Fruit fly (Drosophila melanogaster) whole organism, embryonic: Measurements from ENCODE around the gene Men.
A peak's percentile ranks its signal among the peaks of the same experiment; 100 is the strongest.

Source experiments
- Awh ChIP-seq: fragments of 200-800 bp; sonication (Bioruptor generic); IDR thresholded peaks from 2 replicates; pipeline ENCODE4, ENCODE4 v1.3.6; 2022; ENCODE audit warnings: missing biosample characterization, missing genetic modification characterization
- B-H2 ChIP-seq: fragments of 200-800 bp; sonication (Bioruptor generic); optimal IDR thresholded peaks from 2 replicates; lab custom pipeline; 2018; ENCODE audit warnings: missing biosample characterization, mild to moderate bottlenecking, missing genetic modification characterization
- Blimp-1 ChIP-seq: fragments of 200-800 bp; sonication (Bioruptor generic); optimal IDR thresholded peaks from 3 replicates; lab custom pipeline; 2018; ENCODE audit warnings: missing biosample characterization, missing genetic modification characterization, mild to moderate bottlenecking, moderate library complexity, missing genetic modification reagents
- C15 ChIP-seq: fragments of 200-800 bp; sonication (Bioruptor generic); IDR thresholded peaks from 3 replicates; pipeline ENCODE4 v1.3.6; 2022; ENCODE audit warnings: missing biosample characterization, missing genetic modification characterization
- CG10462 ChIP-seq: fragments of 200-800 bp; sonication (Bioruptor generic); optimal IDR thresholded peaks from 2 replicates; lab custom pipeline; 2016; ENCODE audit warnings: missing biosample characterization, missing genetic modification characterization
- CG10543 ChIP-seq: fragments of 200-800 bp; sonication (Bioruptor generic); optimal IDR thresholded peaks from 3 replicates; lab custom pipeline; 2017; ENCODE audit warnings: missing biosample characterization, mild to moderate bottlenecking, missing genetic modification characterization, moderate library complexity
- CG12155 ChIP-seq: fragments of 200-800 bp; sonication (Bioruptor generic); optimal IDR thresholded peaks from 3 replicates; lab custom pipeline; 2016; ENCODE audit warnings: missing biosample characterization, missing genetic modification characterization
- CG12219 ChIP-seq: fragments of 200-800 bp; sonication (Bioruptor generic); optimal IDR thresholded peaks from 3 replicates; lab custom pipeline; 2018; ENCODE audit warnings: missing biosample characterization, mild to moderate bottlenecking, missing genetic modification characterization
- CG14014 ChIP-seq: fragments of 200-800 bp; sonication (Bioruptor generic); IDR thresholded peaks from 2 replicates; pipeline ENCODE4 v1.3.6; 2022; ENCODE audit warnings: missing biosample characterization, missing genetic modification characterization
- CG1602 ChIP-seq: fragments of 200-800 bp; sonication (Bioruptor generic); optimal IDR thresholded peaks from 3 replicates; lab custom pipeline; 2016; ENCODE audit warnings: missing biosample characterization, missing genetic modification characterization
- CG16863 ChIP-seq: fragments of 200-800 bp; sonication (Bioruptor generic); optimal IDR thresholded peaks from 3 replicates; lab custom pipeline; 2016; ENCODE audit warnings: missing biosample characterization, missing genetic modification characterization
- CG30431 ChIP-seq: fragments of 200-800 bp; sonication (Bioruptor generic); optimal IDR thresholded peaks from 2 replicates; lab custom pipeline; 2017; ENCODE audit warnings: missing biosample characterization, missing genetic modification characterization
- CG32767 ChIP-seq: fragments of 200-800 bp; sonication (Bioruptor generic); IDR thresholded peaks from 2 replicates; pipeline ENCODE4 v1.3.6; 2022; ENCODE audit warnings: missing biosample characterization, missing genetic modification characterization
- CG34376 ChIP-seq: fragments of 200-800 bp; sonication (Bioruptor generic); optimal IDR thresholded peaks from 2 replicates; lab custom pipeline; 2018; ENCODE audit warnings: missing biosample characterization, mild to moderate bottlenecking, missing genetic modification characterization
- CG4820 ChIP-seq: fragments of 200-800 bp; sonication (Bioruptor generic); optimal IDR thresholded peaks from 3 replicates; lab custom pipeline; 2016; ENCODE audit warnings: missing biosample characterization, missing genetic modification characterization
- H15 ChIP-seq: fragments of 200-800 bp; sonication (Bioruptor generic); IDR thresholded peaks from 3 replicates; pipeline ENCODE4 v1.3.6; 2022; ENCODE audit warnings: missing biosample characterization, missing genetic modification characterization
- Hr51 ChIP-seq, 2 experiments: fragments of 200-800 bp; sonication (Bioruptor generic); optimal IDR thresholded peaks; 2 replicates in 1 of 2; 3 replicates in 1 of 2; lab custom pipeline; 2016 to 2018; ENCODE audit warnings: missing biosample characterization in 2 of 2, missing genetic modification characterization in 2 of 2, mild to moderate bottlenecking in 1 of 2, moderate library complexity in 1 of 2
- Opbp ChIP-seq: fragments of 200-800 bp; sonication (Bioruptor generic); IDR thresholded peaks from 3 replicates; pipeline ENCODE4 v1.3.6; 2022; ENCODE audit warnings: missing biosample characterization, missing genetic modification characterization; ENCODE audit not compliant: partially characterized antibody
- ap ChIP-seq: fragments of 200-800 bp; sonication (Bioruptor generic); IDR thresholded peaks from 2 replicates; pipeline ENCODE4 v1.3.6; 2022; ENCODE audit warnings: missing biosample characterization, missing genetic modification characterization
- bsh ChIP-seq, 2 experiments: fragments of 200-800 bp; sonication (Bioruptor generic); optimal IDR thresholded peaks; 2 replicates each; lab custom pipeline; 2017 to 2018; ENCODE audit warnings: mild to moderate bottlenecking in 2 of 2, missing biosample characterization in 2 of 2, missing genetic modification characterization in 2 of 2, moderate library complexity in 1 of 2
- dm ChIP-seq: fragments of 200-800 bp; sonication (Bioruptor generic); optimal IDR thresholded peaks from 3 replicates; lab custom pipeline; 2016; ENCODE audit warnings: missing biosample characterization, missing genetic modification characterization
- dysf ChIP-seq: fragments of 200-800 bp; sonication (Bioruptor generic); IDR thresholded peaks from 3 replicates; pipeline ENCODE4 v1.3.6; 2022; ENCODE audit warnings: missing biosample characterization, missing genetic modification characterization
- grau ChIP-seq: fragments of 200-800 bp; optimal IDR thresholded peaks from 3 replicates; lab custom pipeline; 2019; ENCODE audit warnings: missing biosample characterization, mild to moderate bottlenecking, missing genetic modification characterization, moderate library complexity
- kni ChIP-seq: fragments of 200-800 bp; sonication (Bioruptor generic); optimal IDR thresholded peaks from 3 replicates; lab custom pipeline; 2017; ENCODE audit warnings: mild to moderate bottlenecking, missing biosample characterization, missing genetic modification reagents, missing genetic modification characterization
- lab ChIP-seq: fragments of 200-800 bp; sonication (Bioruptor generic); optimal IDR thresholded peaks from 3 replicates; lab custom pipeline; 2017; ENCODE audit warnings: missing biosample characterization, missing genetic modification characterization, mild to moderate bottlenecking, moderate library complexity, missing genetic modification reagents
- nmo ChIP-seq: fragments of 200-800 bp; sonication (Bioruptor generic); optimal IDR thresholded peaks from 2 replicates; lab custom pipeline; 2018; ENCODE audit warnings: missing biosample characterization, mild to moderate bottlenecking, missing genetic modification characterization, moderate library complexity
- oc ChIP-seq: fragments of 200-800 bp; sonication (Bioruptor generic); optimal IDR thresholded peaks from 2 replicates; lab custom pipeline; 2018; ENCODE audit warnings: missing biosample characterization, mild to moderate bottlenecking, missing genetic modification characterization, moderate library complexity
- pfk ChIP-seq: fragments of 200-800 bp; sonication (Bioruptor generic); optimal IDR thresholded peaks from 2 replicates; lab custom pipeline; 2018; ENCODE audit warnings: missing biosample characterization, mild to moderate bottlenecking, missing genetic modification characterization, moderate library complexity
- prd ChIP-seq, 3 experiments: fragments of >200 bp in 2 of 3; fragments of 200-800 bp in 1 of 3; sonication (Bioruptor generic) in 1 of 3; optimal IDR thresholded peaks in 2 of 3; IDR thresholded peaks in 1 of 3; 2 replicates in 2 of 3; 3 replicates in 1 of 3; pipeline versions ENCODE4 v1.3.6 to Lab custom; 2017 to 2022; ENCODE audit warnings: missing biosample characterization in 1 of 3, missing genetic modification characterization in 1 of 3
- ranshi ChIP-seq: fragments of 200-800 bp; sonication (Bioruptor generic); IDR thresholded peaks from 2 replicates; pipeline ENCODE4 v1.3.6; 2022; ENCODE audit warnings: missing biosample characterization, missing genetic modification characterization
- sug ChIP-seq: fragments of 200-800 bp; optimal IDR thresholded peaks from 2 replicates; lab custom pipeline; 2019; ENCODE audit warnings: missing biosample characterization, mild to moderate bottlenecking, missing genetic modification characterization, moderate library complexity
- tgo ChIP-seq: fragments of 200-800 bp; sonication (Bioruptor generic); IDR thresholded peaks from 3 replicates; pipeline ENCODE4 v1.3.6; 2022; ENCODE audit warnings: missing biosample characterization, missing genetic modification characterization
- ttk ChIP-seq: fragments of 200-800 bp; sonication (Bioruptor generic); IDR thresholded peaks from 2 replicates; pipeline ENCODE4 v2.1.2; 2022; ENCODE audit warnings: missing biosample characterization, missing genetic modification characterization
- wor ChIP-seq: fragments of 200-800 bp; sonication (Bioruptor generic); IDR thresholded peaks from 2 replicates; pipeline ENCODE4 v1.3.6; 2022; ENCODE audit warnings: missing biosample characterization, missing genetic modification characterization

The Men gene

DNA sequence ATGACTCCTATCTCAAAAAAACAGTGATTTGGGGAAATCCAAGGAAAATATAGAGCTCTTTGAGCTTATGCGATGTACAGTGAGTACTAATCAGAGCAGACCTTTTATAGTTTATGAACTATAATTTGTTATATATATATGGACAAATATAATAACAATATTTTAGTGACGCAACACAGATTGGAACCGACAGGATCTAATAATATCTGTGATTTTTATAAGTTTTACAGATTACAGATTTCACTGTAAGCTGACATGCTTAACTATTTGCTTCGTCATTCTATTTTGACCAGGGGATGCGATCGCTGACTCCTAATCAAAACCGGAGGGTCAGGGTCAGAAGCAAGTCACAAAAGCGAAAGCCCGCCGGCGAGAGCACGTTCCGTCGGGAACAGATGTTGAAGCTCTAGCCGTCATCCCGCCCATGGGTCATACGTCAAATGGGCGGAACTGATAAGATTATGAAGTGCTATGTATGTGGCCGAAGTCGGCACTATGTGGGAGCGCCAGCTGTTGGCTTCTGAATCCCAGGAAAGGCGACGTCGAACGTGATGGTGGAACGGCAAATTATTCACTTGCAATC, 48.1 kb downstream of the Men start, which contains the start of gene Gnmt (continued):
- TF ChIP-seq oc (no peak), Awh (GFP tag; lab: Robert Waterston, UW) (0 out of 2 replicates have a peak, but pooled peaks have one; percentile 7), ranshi (GFP tag; lab: Robert Waterston, UW) (no peak), CG34376 (GFP tag; lab: Kevin White, UChicago) (peak; percentile 78), CG4820 (no peak), H15 (no peak), bsh (GFP tag; optimal IDR thresholded peaks at IDR 0.05; lab: Kevin White, UChicago) (peak in 1 of 2 experiments; percentile 10), wor (no peak), kni (no peak), CG10543 (GFP tag; lab: Kevin White, UChicago) (peak; percentile 10), dysf (GFP tag; lab: Robert Waterston, UW) (peak; percentile 10; the same call in 1 of the 3 replicates), B-H2 (GFP tag; lab: Kevin White, UChicago) (no peak), CG1602 (GFP tag; lab: Kevin White, UChicago) (no peak), CG12219 (GFP tag; lab: Kevin White, UChicago) (no peak), grau (tag; lab: Kevin White, UChicago) (peak; percentile 78), nmo (peak; percentile 5), dm (no peak), Opbp (no peak), ap (no peak), pfk (GFP tag; lab: Kevin White, UChicago) (no peak), CG16863 (GFP tag; lab: Kevin White, UChicago) (no peak), CG12155 (no peak), lab (GFP tag; lab: Kevin White, UChicago) (peak; percentile 22), prd (optimal IDR thresholded peaks at IDR 0.05; lab: Kevin White, UChicago) (no peak), prd (GFP tag; IDR thresholded peaks at IDR 0.05; lab: Robert Waterston, UW) (0 out of 3 replicates have a peak, but pooled peaks have one; percentile 12), CG14014 (GFP tag; lab: Robert Waterston, UW) (no peak), C15 (no peak), Hr51 (GFP tag; optimal IDR thresholded peaks at IDR 0.05; lab: Kevin White, UChicago) (no peak), tgo (GFP tag; lab: Robert Waterston, UW) (no peak), Blimp-1 (GFP tag; lab: Kevin White, UChicago) (peak; percentile 5), CG32767 (GFP tag; lab: Robert Waterston, UW) (no peak)

- TF ChIP-seq CG10462 (no peak), CG30431 (GFP tag; lab: Kevin White, UChicago) (no peak), Blimp-1 (GFP tag; lab: Kevin White, UChicago) (peak; percentile 94), sug (tag; lab: Kevin White, UChicago) (no peak), Awh (GFP tag; lab: Robert Waterston, UW) (peak; percentile 73), ttk (no peak)
These were observed 55.9 kb downstream of the Men start for dm6 chr3R:12666206-12666834.
